Worm (Caenorhabditis elegans) whole organism, late embryonic: ENCODE data around the gene elt-3.

Experiments
- C08G9.2 ChIP-seq: sonication (generic microtip); optimal IDR thresholded peaks from 2 replicates; lab custom pipeline; 2016; ENCODE audit warnings: mild to moderate bottlenecking, missing genetic modification characterization, moderate library complexity, missing compliant biosample characterization
- C38D4.7 ChIP-seq: fragments of 200-800 bp; sonication (Bioruptor generic); optimal IDR thresholded peaks from 2 replicates; lab custom pipeline; 2018; ENCODE audit warnings: mild to moderate bottlenecking, missing genetic modification characterization, moderate library complexity, missing compliant biosample characterization
- F13H6.1 ChIP-seq: sonication (generic microtip); optimal IDR thresholded peaks from 2 replicates; lab custom pipeline; 2016; ENCODE audit warnings: missing genetic modification characterization, missing compliant biosample characterization
- K02D7.2 ChIP-seq: sonication (generic microtip); optimal IDR thresholded peaks from 2 replicates; lab custom pipeline; 2017; ENCODE audit warnings: mild to moderate bottlenecking, missing genetic modification characterization, missing compliant biosample characterization
- K09A11.1 ChIP-seq: sonication (generic microtip); optimal IDR thresholded peaks from 2 replicates; lab custom pipeline; 2017; ENCODE audit warnings: antibody characterized with exemption, mild to moderate bottlenecking, missing genetic modification characterization, missing compliant biosample characterization; ENCODE audit not compliant: insufficient read depth
- T23F11.4 ChIP-seq: fragments of 200-800 bp; sonication (Bioruptor generic); optimal IDR thresholded peaks from 2 replicates; lab custom pipeline; 2018; ENCODE audit warnings: mild to moderate bottlenecking, missing genetic modification characterization, missing compliant biosample characterization
- ahr-1 ChIP-seq: sonication (generic microtip); optimal IDR thresholded peaks from 2 replicates; lab custom pipeline; 2016; ENCODE audit warnings: missing genetic modification characterization, missing compliant biosample characterization
- ama-1 ChIP-seq: fragments of 150-350 bp; optimal IDR thresholded peaks from 2 replicates; lab custom pipeline; 2014
- ceh-19 ChIP-seq: fragments of 200-800 bp; sonication (Bioruptor generic); optimal IDR thresholded peaks from 2 replicates; lab custom pipeline; 2018; ENCODE audit warnings: mild to moderate bottlenecking, missing genetic modification characterization, missing compliant biosample characterization
- ceh-2 ChIP-seq: sonication (generic microtip); optimal IDR thresholded peaks from 2 replicates; lab custom pipeline; 2016; ENCODE audit warnings: missing genotype, missing genetic modification characterization, missing compliant biosample characterization
- ceh-22 ChIP-seq: sonication (generic microtip); optimal IDR thresholded peaks from 2 replicates; lab custom pipeline; 2017; ENCODE audit warnings: missing biosample characterization, missing genetic modification characterization
- ceh-24 ChIP-seq: sonication (generic microtip); optimal IDR thresholded peaks from 2 replicates; lab custom pipeline; 2016; ENCODE audit warnings: mild to moderate bottlenecking, missing genetic modification characterization, missing compliant biosample characterization
- ceh-30 ChIP-seq: fragments of 150-350 bp; optimal IDR thresholded peaks from 2 replicates; lab custom pipeline; 2014; ENCODE audit warnings: missing biosample characterization, missing genetic modification characterization
- ceh-31 ChIP-seq: sonication (generic microtip); optimal IDR thresholded peaks from 2 replicates; lab custom pipeline; 2016; ENCODE audit warnings: missing genetic modification characterization, missing compliant biosample characterization
- ceh-34 ChIP-seq: sonication (generic microtip); optimal IDR thresholded peaks from 2 replicates; lab custom pipeline; 2016; ENCODE audit warnings: mild to moderate bottlenecking, missing genetic modification characterization, missing compliant biosample characterization
- ceh-45 ChIP-seq: fragments of 200-800 bp; sonication (Bioruptor generic); IDR thresholded peaks from 2 replicates; pipeline ENCODE4 v1.3.6; 2022; ENCODE audit warnings: missing genetic modification reagents, missing genetic modification characterization, missing compliant biosample characterization
- ceh-48 ChIP-seq: sonication (generic microtip); optimal IDR thresholded peaks from 2 replicates; lab custom pipeline; 2016; ENCODE audit warnings: missing genetic modification characterization, inconsistent platforms, missing compliant biosample characterization
- ceh-6 ChIP-seq: fragments of 200-800 bp; sonication (Bioruptor generic); optimal IDR thresholded peaks from 2 replicates; lab custom pipeline; 2018; ENCODE audit warnings: mild to moderate bottlenecking, missing genetic modification characterization, missing compliant biosample characterization
- ceh-9 ChIP-seq: sonication (generic microtip); optimal IDR thresholded peaks from 2 replicates; lab custom pipeline; 2016; ENCODE audit warnings: mild to moderate bottlenecking, missing genetic modification characterization, inconsistent platforms, missing compliant biosample characterization
- che-1 ChIP-seq: sonication (generic microtip); optimal IDR thresholded peaks from 2 replicates; lab custom pipeline; 2016; ENCODE audit warnings: mild to moderate bottlenecking, missing genetic modification characterization, missing compliant biosample characterization
- dve-1 ChIP-seq: sonication (generic microtip); optimal IDR thresholded peaks from 2 replicates; lab custom pipeline; 2017; ENCODE audit warnings: antibody characterized with exemption, mild to moderate bottlenecking, missing genetic modification characterization, missing compliant biosample characterization
- elt-2 ChIP-seq: sonication (generic microtip); optimal IDR thresholded peaks from 2 replicates; lab custom pipeline; 2016; ENCODE audit warnings: missing genetic modification reagents, missing genetic modification characterization, missing compliant biosample characterization
- elt-4 ChIP-seq: sonication (generic microtip); optimal IDR thresholded peaks from 2 replicates; lab custom pipeline; 2016; ENCODE audit warnings: missing genetic modification characterization, missing compliant biosample characterization
- fkh-10 ChIP-seq: fragments of 150-350 bp; optimal IDR thresholded peaks from 2 replicates; lab custom pipeline; 2014; ENCODE audit warnings: missing biosample characterization, missing genetic modification reagents, missing genetic modification characterization
- hlh-13 ChIP-seq: fragments of 200-800 bp; sonication (Bioruptor generic); optimal IDR thresholded peaks from 2 replicates; lab custom pipeline; 2018; ENCODE audit warnings: mild to moderate bottlenecking, missing genetic modification characterization, missing compliant biosample characterization
- hlh-15 ChIP-seq: sonication (generic microtip); optimal IDR thresholded peaks from 2 replicates; lab custom pipeline; 2016; ENCODE audit warnings: missing genetic modification characterization, missing compliant biosample characterization
- hlh-6 ChIP-seq: sonication (generic microtip); optimal IDR thresholded peaks from 2 replicates; lab custom pipeline; 2016; ENCODE audit warnings: missing genotype, missing genetic modification characterization, missing compliant biosample characterization
- lim-6 ChIP-seq: sonication (generic microtip); optimal IDR thresholded peaks from 2 replicates; lab custom pipeline; 2016; ENCODE audit warnings: missing genetic modification characterization, missing compliant biosample characterization
- lin-11 ChIP-seq: fragments of 200-800 bp; sonication (Bioruptor generic); optimal IDR thresholded peaks from 2 replicates; lab custom pipeline; 2018; ENCODE audit warnings: mild to moderate bottlenecking, missing genetic modification characterization, missing compliant biosample characterization
- mec-3 ChIP-seq: sonication (generic microtip); optimal IDR thresholded peaks from 2 replicates; lab custom pipeline; 2016; ENCODE audit warnings: borderline replicate concordance, missing genetic modification characterization, missing compliant biosample characterization
- nhr-11 ChIP-seq: fragments of 150-350 bp; optimal IDR thresholded peaks from 2 replicates; lab custom pipeline; 2014; ENCODE audit warnings: missing biosample characterization, missing genetic modification characterization
- nhr-232 ChIP-seq: sonication (generic microtip); optimal IDR thresholded peaks from 2 replicates; lab custom pipeline; 2016; ENCODE audit warnings: missing genetic modification characterization, missing compliant biosample characterization
- npax-4 ChIP-seq: sonication (generic microtip); optimal IDR thresholded peaks from 2 replicates; lab custom pipeline; 2016; ENCODE audit warnings: missing genetic modification characterization, missing compliant biosample characterization
- odd-2 ChIP-seq: sonication (generic microtip); optimal IDR thresholded peaks from 2 replicates; lab custom pipeline; 2017; ENCODE audit warnings: antibody characterized with exemption, mild to moderate bottlenecking, missing genetic modification characterization, missing compliant biosample characterization
- pat-9 ChIP-seq: fragments of 200-800 bp; sonication (Bioruptor generic); optimal IDR thresholded peaks from 2 replicates; lab custom pipeline; 2018; ENCODE audit warnings: mild to moderate bottlenecking, missing genetic modification characterization, moderate library complexity, missing compliant biosample characterization
- ref-2 ChIP-seq: sonication (generic microtip); optimal IDR thresholded peaks from 2 replicates; lab custom pipeline; 2016; ENCODE audit warnings: missing genetic modification characterization, missing compliant biosample characterization
- rnt-1 ChIP-seq: sonication (generic microtip); optimal IDR thresholded peaks from 2 replicates; lab custom pipeline; 2016; ENCODE audit warnings: missing genetic modification characterization, missing compliant biosample characterization
- sox-2 ChIP-seq: fragments of 200-800 bp; sonication (Bioruptor generic); IDR thresholded peaks from 2 replicates; pipeline ENCODE4 v1.3.6; 2022; ENCODE audit warnings: missing genetic modification reagents, missing genetic modification characterization, missing compliant biosample characterization
- syd-9 ChIP-seq: sonication (generic microtip); optimal IDR thresholded peaks from 2 replicates; lab custom pipeline; 2016; ENCODE audit warnings: mild to moderate bottlenecking, missing genetic modification characterization, moderate library complexity, missing compliant biosample characterization
- tbx-7 ChIP-seq: sonication (generic microtip); optimal IDR thresholded peaks from 2 replicates; lab custom pipeline; 2016; ENCODE audit warnings: missing genotype, missing genetic modification characterization, missing compliant biosample characterization
- ttx-3 ChIP-seq: sonication (generic microtip); optimal IDR thresholded peaks from 2 replicates; lab custom pipeline; 2016; ENCODE audit warnings: missing genetic modification reagents, missing genetic modification characterization, missing compliant biosample characterization
- unc-3 ChIP-seq, 2 experiments: fragments of 200-800 bp in 1 of 2; sonication (Bioruptor generic) in 1 of 2; sonication (generic microtip) in 1 of 2; conservative IDR thresholded peaks in 1 of 2; optimal IDR thresholded peaks in 1 of 2; 2 replicates each; pipeline versions ENCODE4 v1.3.6 to Lab custom; 2016 to 2022; ENCODE audit warnings: missing compliant biosample characterization in 2 of 2, missing genetic modification characterization in 2 of 2, missing genetic modification reagents in 1 of 2
- unc-42 ChIP-seq: sonication (generic microtip); optimal IDR thresholded peaks from 2 replicates; lab custom pipeline; 2016; ENCODE audit warnings: missing genotype, missing genetic modification characterization, missing compliant biosample characterization
- unc-55 ChIP-seq: sonication (generic microtip); optimal IDR thresholded peaks from 2 replicates; lab custom pipeline; 2017; ENCODE audit warnings: missing biosample characterization, missing genetic modification reagents, missing genetic modification characterization
- unc-86 ChIP-seq: sonication (generic microtip); optimal IDR thresholded peaks from 2 replicates; lab custom pipeline; 2016; ENCODE audit warnings: missing genetic modification characterization, missing compliant biosample characterization

Gene elt-3

DNA sequence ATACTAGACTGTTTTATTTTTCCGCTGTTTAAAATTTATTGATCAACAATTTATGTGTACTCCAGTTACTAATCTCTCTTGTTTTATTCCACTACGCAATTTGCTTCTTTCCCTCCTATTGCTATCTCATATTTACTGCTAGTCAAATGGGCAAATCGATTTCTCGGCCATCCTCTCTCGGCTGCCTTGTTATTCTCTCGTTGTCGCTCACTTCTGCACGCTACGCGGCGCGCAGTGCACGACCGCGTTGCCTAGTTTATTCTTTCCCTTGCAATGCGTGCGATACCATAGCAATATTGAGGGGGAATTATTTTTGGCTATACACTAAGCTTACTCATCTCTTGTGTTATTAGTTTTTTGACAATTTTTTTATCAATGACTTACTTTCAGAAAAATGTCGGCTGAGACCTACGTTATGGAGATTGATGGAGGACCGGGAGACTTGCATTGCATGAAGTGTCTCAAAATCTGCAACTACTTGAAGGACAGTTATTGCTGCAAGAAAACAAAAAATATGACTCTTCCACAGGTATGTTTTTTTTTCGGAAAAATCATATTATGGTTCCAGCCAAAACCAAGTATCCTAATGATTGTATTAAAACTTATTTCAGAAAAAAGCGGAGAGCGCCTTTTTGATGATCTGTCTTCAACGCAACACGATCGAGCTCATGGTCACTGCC is 42.9 kb downstream of the elt-3 start, which contains the start of gene F48F7.6 (continued):
- no peak for TF ChIP-seq odd-2 (tag; lab: Kevin White, UChicago)
- peak; percentile 33 for TF ChIP-seq ceh-2 (tag; lab: Kevin White, UChicago)
- TF ChIP-seq ceh-31, result peak; percentile 33
- TF ChIP-seq C38D4.7, result no peak
- no peak for TF ChIP-seq elt-4 (tag; lab: Kevin White, UChicago)
- no peak for TF ChIP-seq fkh-10 (GFP tag; lab: Kevin White, UChicago)
- TF ChIP-seq elt-2 (tag; lab: Kevin White, UChicago), result no peak
- TF ChIP-seq che-1 (tag; lab: Kevin White, UChicago), result no peak
- no peak for TF ChIP-seq ceh-30 (tag; lab: Kevin White, UChicago)
- no peak for TF ChIP-seq unc-86 (tag; lab: Kevin White, UChicago)
- no peak for TF ChIP-seq ama-1 (lab: Kevin White, UChicago)
- TF ChIP-seq ceh-19 (GFP tag; lab: Kevin White, UChicago), result no peak
- TF ChIP-seq hlh-15 (tag; lab: Kevin White, UChicago), result no peak
- TF ChIP-seq npax-4 (tag; lab: Kevin White, UChicago), result no peak
- no peak for TF ChIP-seq lim-6
- no peak for TF ChIP-seq F13H6.1 (tag; lab: Kevin White, UChicago)
- no peak for TF ChIP-seq tbx-7 (tag; lab: Kevin White, UChicago)
- TF ChIP-seq syd-9 (tag; lab: Kevin White, UChicago), result no peak
- no peak for TF ChIP-seq K02D7.2 (tag; lab: Kevin White, UChicago)
- TF ChIP-seq dve-1 (tag; lab: Kevin White, UChicago), result no peak
- TF ChIP-seq ahr-1 (tag; lab: Kevin White, UChicago), result no peak
- no peak for TF ChIP-seq lin-11 (tag; lab: Kevin White, UChicago)
- TF ChIP-seq sox-2 (GFP tag; lab: Robert Waterston, UW), result no peak
- peak; percentile 52 for TF ChIP-seq ref-2 (tag; lab: Kevin White, UChicago)
- TF ChIP-seq pat-9 (tag; lab: Kevin White, UChicago), result no peak
- TF ChIP-seq mec-3 (tag; lab: Kevin White, UChicago), result no peak
- no peak for TF ChIP-seq K09A11.1 (tag; lab: Kevin White, UChicago)
- no peak for TF ChIP-seq hlh-13
- TF ChIP-seq hlh-6 (tag; lab: Kevin White, UChicago), result no peak
- no peak for TF ChIP-seq rnt-1 (tag; lab: Kevin White, UChicago)
- no peak for TF ChIP-seq ceh-9
- peak; percentile 89 for TF ChIP-seq ceh-48
- TF ChIP-seq ceh-45 (GFP tag; lab: Robert Waterston, UW), result no peak
- no peak for TF ChIP-seq T23F11.4 (GFP tag; lab: Kevin White, UChicago)
- TF ChIP-seq C08G9.2 (tag; lab: Kevin White, UChicago), result no peak
- no peak for TF ChIP-seq ceh-22 (tag; lab: Kevin White, UChicago)
- no peak for TF ChIP-seq ttx-3 (tag; lab: Kevin White, UChicago)
- no peak for TF ChIP-seq ceh-6
- no peak for TF ChIP-seq unc-3 (GFP tag; conservative IDR thresholded peaks at IDR 0.05; lab: Robert Waterston, UW)
- no peak for TF ChIP-seq unc-3 (tag; optimal IDR thresholded peaks at IDR 0.05; lab: Kevin White, UChicago)
- peak; percentile 36 for TF ChIP-seq unc-55 (GFP tag; lab: Kevin White, UChicago)
- no peak for TF ChIP-seq nhr-232 (tag; lab: Kevin White, UChicago)
- TF ChIP-seq unc-42, result peak; percentile 59
- no peak for TF ChIP-seq nhr-11 (tag; lab: Kevin White, UChicago)
- no peak for TF ChIP-seq ceh-24 (tag; lab: Kevin White, UChicago)
- TF ChIP-seq ceh-34 (tag; lab: Kevin White, UChicago), result peak; percentile 15
